Worm (Caenorhabditis elegans) whole organism, late embryonic: Measurements from ENCODE around the gene nlp-46.
A peak's percentile ranks its signal among the peaks of the same experiment; 100 is the strongest.

Experiments
- C08G9.2 ChIP-seq: sonication (generic microtip); optimal IDR thresholded peaks from 2 replicates; lab custom pipeline; 2016; ENCODE audit warnings: mild to moderate bottlenecking, missing genetic modification characterization, moderate library complexity, missing compliant biosample characterization
- C38D4.7 ChIP-seq: fragments of 200-800 bp; sonication (Bioruptor generic); optimal IDR thresholded peaks from 2 replicates; lab custom pipeline; 2018; ENCODE audit warnings: mild to moderate bottlenecking, missing genetic modification characterization, moderate library complexity, missing compliant biosample characterization
- K09A11.1 ChIP-seq: sonication (generic microtip); optimal IDR thresholded peaks from 2 replicates; lab custom pipeline; 2017; ENCODE audit warnings: antibody characterized with exemption, mild to moderate bottlenecking, missing genetic modification characterization, missing compliant biosample characterization; ENCODE audit not compliant: insufficient read depth
- ceh-18 ChIP-seq: sonication (generic microtip); optimal IDR thresholded peaks from 2 replicates; lab custom pipeline; 2016; ENCODE audit warnings: missing genetic modification characterization, missing compliant biosample characterization
- ceh-45 ChIP-seq: fragments of 200-800 bp; sonication (Bioruptor generic); IDR thresholded peaks from 2 replicates; pipeline ENCODE4 v1.3.6; 2022; ENCODE audit warnings: missing genetic modification reagents, missing genetic modification characterization, missing compliant biosample characterization
- dmd-4 ChIP-seq: sonication (generic microtip); optimal IDR thresholded peaks from 2 replicates; lab custom pipeline; 2016; ENCODE audit warnings: borderline replicate concordance, missing genetic modification characterization, missing compliant biosample characterization
- elt-2 ChIP-seq: sonication (generic microtip); optimal IDR thresholded peaks from 2 replicates; lab custom pipeline; 2016; ENCODE audit warnings: missing genetic modification reagents, missing genetic modification characterization, missing compliant biosample characterization
- hlh-6 ChIP-seq: sonication (generic microtip); optimal IDR thresholded peaks from 2 replicates; lab custom pipeline; 2016; ENCODE audit warnings: missing genotype, missing genetic modification characterization, missing compliant biosample characterization
- nhr-11 ChIP-seq: fragments of 150-350 bp; optimal IDR thresholded peaks from 2 replicates; lab custom pipeline; 2014; ENCODE audit warnings: missing biosample characterization, missing genetic modification characterization
- npax-4 ChIP-seq: sonication (generic microtip); optimal IDR thresholded peaks from 2 replicates; lab custom pipeline; 2016; ENCODE audit warnings: missing genetic modification characterization, missing compliant biosample characterization
- rnt-1 ChIP-seq: sonication (generic microtip); optimal IDR thresholded peaks from 2 replicates; lab custom pipeline; 2016; ENCODE audit warnings: missing genetic modification characterization, missing compliant biosample characterization
- tbx-7 ChIP-seq: sonication (generic microtip); optimal IDR thresholded peaks from 2 replicates; lab custom pipeline; 2016; ENCODE audit warnings: missing genotype, missing genetic modification characterization, missing compliant biosample characterization
- unc-55 ChIP-seq: sonication (generic microtip); optimal IDR thresholded peaks from 2 replicates; lab custom pipeline; 2017; ENCODE audit warnings: missing biosample characterization, missing genetic modification reagents, missing genetic modification characterization
- unc-86 ChIP-seq: sonication (generic microtip); optimal IDR thresholded peaks from 2 replicates; lab custom pipeline; 2016; ENCODE audit warnings: missing genetic modification characterization, missing compliant biosample characterization

DNA sequence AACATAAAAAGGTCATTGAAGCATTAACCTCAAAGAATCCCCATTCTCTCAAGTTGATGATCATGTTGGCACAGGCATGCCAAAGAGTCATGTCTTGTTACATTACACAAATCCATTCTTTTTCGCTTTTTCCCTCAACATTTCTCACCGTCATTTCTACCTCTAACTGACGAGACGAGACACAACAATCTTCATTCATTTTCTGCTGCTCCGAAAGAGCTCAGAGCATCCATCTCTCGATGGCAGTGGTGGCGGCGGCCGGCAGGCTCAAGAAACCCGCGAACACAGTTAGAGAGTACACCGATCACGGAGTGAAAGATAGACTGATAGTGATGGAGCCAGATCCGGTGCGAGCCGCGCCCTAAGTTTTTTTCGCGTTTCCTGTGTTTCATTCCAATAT is 28.9 kb downstream of the nlp-46 start:
- TF ChIP-seq npax-4 (tag; lab: Kevin White, UChicago) (no peak), K09A11.1 (tag; lab: Kevin White, UChicago) (no peak), tbx-7 (tag; lab: Kevin White, UChicago) (no peak), unc-55 (GFP tag; lab: Kevin White, UChicago) (peak; percentile 33), elt-2 (tag; lab: Kevin White, UChicago) (no peak), C38D4.7 (no peak), ceh-18 (tag; lab: Kevin White, UChicago) (peak; percentile 69), C08G9.2 (tag; lab: Kevin White, UChicago) (no peak), unc-86 (tag; lab: Kevin White, UChicago) (no peak), hlh-6 (no peak), nhr-11 (tag; lab: Kevin White, UChicago) (no peak), dmd-4 (tag; lab: Kevin White, UChicago) (no peak), ceh-45 (no peak), rnt-1 (tag; lab: Kevin White, UChicago) (no peak)
